4 worm cellular contexts compared by ENCODE assay signal in the genomic region with DNA sequence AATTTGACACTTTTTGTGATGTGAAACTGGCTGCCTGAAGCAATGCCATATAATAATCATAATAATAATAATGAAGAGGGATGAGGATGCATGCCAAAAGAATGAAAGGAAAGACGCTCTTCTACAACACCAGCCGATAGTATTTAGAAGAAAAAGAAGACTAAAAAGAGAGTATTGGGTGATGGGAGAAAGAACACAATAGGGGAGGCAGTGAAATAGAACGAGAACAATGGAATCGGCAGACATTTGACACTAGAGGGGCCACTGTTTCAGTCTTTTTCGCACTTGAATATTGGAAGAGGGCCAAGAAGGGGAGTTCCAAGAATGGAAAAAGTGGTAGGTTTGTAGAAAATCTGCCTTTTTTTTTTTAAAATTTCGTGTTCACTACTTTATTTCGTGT.
TF ChIP-seq lines count a peak whose summit lies in the region.

A gene (minus strand): TSS at position 2 of the 400 bp plus-strand sequence.

TF ChIP-seq in whole organism, L1 larva, 84 proteins besides CTCF, POLR2A, EP300 and RAD21:
- TF ChIP-seq efl-1 (optimal IDR thresholded peaks at IDR 0.05; lab: Kevin White, UChicago) (no peak), efl-1 (GFP tag; optimal IDR thresholded peaks at IDR 0.05 in 1 of 2; lab: Kevin White, UChicago) (no peak), ceh-90 (tag; optimal IDR thresholded peaks at IDR 0.05; lab: Kevin White, UChicago) (no peak), lin-14 (GFP tag; optimal IDR thresholded peaks at IDR 0.05; lab: Kevin White, UChicago) (peak; percentile 26), alr-1 (tag; optimal IDR thresholded peaks at IDR 0.05; lab: Kevin White, UChicago; ENCODE audit: borderline replicate concordance) (no peak), C04F5.9 (tag; optimal IDR thresholded peaks at IDR 0.05; lab: Kevin White, UChicago) (no peak), unc-86 (tag; optimal IDR thresholded peaks at IDR 0.05; lab: Kevin White, UChicago) (peak; percentile 8), fkh-4 (tag; optimal IDR thresholded peaks at IDR 0.05; lab: Kevin White, UChicago; ENCODE audit: borderline replicate concordance) (no peak)

TF ChIP-seq in whole organism, L4 larva, 104 proteins besides CTCF, POLR2A, EP300 and RAD21:
- TF ChIP-seq unc-62 (GFP tag; optimal IDR thresholded peaks at IDR 0.05 in 1 of 2; lab: Kevin White, UChicago) (peak in 1 of 2 experiments; percentile 89), unc-62 (tag; optimal IDR thresholded peaks at IDR 0.05; lab: Kevin White, UChicago) (no peak), lin-38 (GFP tag; IDR thresholded peaks at IDR 0.05; lab: Robert Waterston, UW) (0 out of 2 replicates have a peak, but pooled peaks have one; percentile 17), saeg-2 (GFP tag; IDR thresholded peaks at IDR 0.05; lab: Robert Waterston, UW) (no peak), T26A8.4 (GFP tag; IDR thresholded peaks at IDR 0.05; lab: Robert Waterston, UW) (no peak), dmd-6 (GFP tag; IDR thresholded peaks at IDR 0.05; lab: Robert Waterston, UW) (0 out of 2 replicates have a peak, but pooled peaks have one; percentile 9), F37D6.2 (tag; optimal IDR thresholded peaks at IDR 0.05; lab: Kevin White, UChicago) (no peak), lir-3 (tag; optimal IDR thresholded peaks at IDR 0.05; lab: Kevin White, UChicago) (no peak), daf-16 (GFP tag; optimal IDR thresholded peaks at IDR 0.05; lab: Kevin White, UChicago) (no peak), daf-16 (tag; optimal IDR thresholded peaks at IDR 0.05; lab: Kevin White, UChicago) (no peak), aha-1 (tag; lab: Kevin White, UChicago) (peak; percentile 33)

TF ChIP-seq in whole organism, late embryonic, 69 proteins besides CTCF, POLR2A, EP300 and RAD21:
- TF ChIP-seq sox-2 (GFP tag; IDR thresholded peaks at IDR 0.05; lab: Robert Waterston, UW): peak; percentile 44
- no peak for TF ChIP-seq nhr-232 (tag; optimal IDR thresholded peaks at IDR 0.05; lab: Kevin White, UChicago)

TF ChIP-seq in whole organism, young adult, 124 proteins besides CTCF, POLR2A, EP300 and RAD21:
- no peak for TF ChIP-seq ccch-3 (GFP tag; optimal IDR thresholded peaks at IDR 0.05; lab: Kevin White, UChicago)
- no peak for TF ChIP-seq mcd-1 (GFP tag; IDR thresholded peaks at IDR 0.05; lab: Robert Waterston, UW)
- TF ChIP-seq hlh-26 (GFP tag; conservative IDR thresholded peaks at IDR 0.05; lab: Robert Waterston, UW): no peak
- 0 out of 2 replicates have a peak, but pooled peaks have one; percentile 6 for TF ChIP-seq hmg-1.2 (GFP tag; IDR thresholded peaks at IDR 0.05; lab: Robert Waterston, UW)
- TF ChIP-seq F33H1.4 (GFP tag; IDR thresholded peaks at IDR 0.05; lab: Robert Waterston, UW): no peak
- no peak for TF ChIP-seq nhr-27 (tag; optimal IDR thresholded peaks at IDR 0.05; lab: Kevin White, UChicago)
- TF ChIP-seq egrh-3 (GFP tag; IDR thresholded peaks at IDR 0.05; lab: Robert Waterston, UW): no peak
- TF ChIP-seq F23B12.7 (tag; optimal IDR thresholded peaks at IDR 0.05; lab: Kevin White, UChicago; ENCODE audit: insufficient read depth): no peak
- no peak for TF ChIP-seq cebp-2 (GFP tag; IDR thresholded peaks at IDR 0.05; lab: Robert Waterston, UW)
- TF ChIP-seq lin-54 (GFP tag; optimal IDR thresholded peaks at IDR 0.05; lab: Kevin White, UChicago): no peak
- TF ChIP-seq repo-1 (tag; optimal IDR thresholded peaks at IDR 0.05; lab: Kevin White, UChicago): no peak
- TF ChIP-seq nhr-179 (tag; optimal IDR thresholded peaks at IDR 0.05; lab: Kevin White, UChicago): no peak
- no peak for TF ChIP-seq ztf-25 (GFP tag; IDR thresholded peaks at IDR 0.05; lab: Robert Waterston, UW)
- TF ChIP-seq unc-62 (GFP tag; optimal IDR thresholded peaks at IDR 0.05; lab: Kevin White, UChicago): no peak
- no peak for TF ChIP-seq B0019.2 (GFP tag; conservative IDR thresholded peaks at IDR 0.05; lab: Robert Waterston, UW)
- peak; percentile 26 for TF ChIP-seq ceh-27 (GFP tag; optimal IDR thresholded peaks at IDR 0.05; lab: Kevin White, UChicago)
- TF ChIP-seq ama-1 (optimal IDR thresholded peaks at IDR 0.05; lab: Kevin White, UChicago): peak; percentile 84
- TF ChIP-seq ama-1 (GFP tag; optimal IDR thresholded peaks at IDR 0.05; lab: Kevin White, UChicago): no peak
- TF ChIP-seq nhr-90 (tag; optimal IDR thresholded peaks at IDR 0.05; lab: Kevin White, UChicago): no peak
- no peak for TF ChIP-seq attf-5 (GFP tag; optimal IDR thresholded peaks at IDR 0.05; lab: Kevin White, UChicago)
- no peak for TF ChIP-seq tbp1 (GFP tag; optimal IDR thresholded peaks at IDR 0.05; lab: Kevin White, UChicago)
- no peak for TF ChIP-seq lin-35 (GFP tag; optimal IDR thresholded peaks at IDR 0.05; lab: Kevin White, UChicago)
- no peak for TF ChIP-seq tlf-1 (GFP tag; optimal IDR thresholded peaks at IDR 0.05; lab: Kevin White, UChicago)
- TF ChIP-seq snpc-4 (GFP tag; optimal IDR thresholded peaks at IDR 0.05; lab: Kevin White, UChicago): no peak
- no peak for TF ChIP-seq snpc-4 (tag; optimal IDR thresholded peaks at IDR 0.05; lab: Kevin White, UChicago)
- TF ChIP-seq B0035.1 (tag; optimal IDR thresholded peaks at IDR 0.05; lab: Kevin White, UChicago): no peak
